Fruit fly (Drosophila melanogaster): ENCODE measurements around the gene CG33965.

CG33965 gene

DNA sequence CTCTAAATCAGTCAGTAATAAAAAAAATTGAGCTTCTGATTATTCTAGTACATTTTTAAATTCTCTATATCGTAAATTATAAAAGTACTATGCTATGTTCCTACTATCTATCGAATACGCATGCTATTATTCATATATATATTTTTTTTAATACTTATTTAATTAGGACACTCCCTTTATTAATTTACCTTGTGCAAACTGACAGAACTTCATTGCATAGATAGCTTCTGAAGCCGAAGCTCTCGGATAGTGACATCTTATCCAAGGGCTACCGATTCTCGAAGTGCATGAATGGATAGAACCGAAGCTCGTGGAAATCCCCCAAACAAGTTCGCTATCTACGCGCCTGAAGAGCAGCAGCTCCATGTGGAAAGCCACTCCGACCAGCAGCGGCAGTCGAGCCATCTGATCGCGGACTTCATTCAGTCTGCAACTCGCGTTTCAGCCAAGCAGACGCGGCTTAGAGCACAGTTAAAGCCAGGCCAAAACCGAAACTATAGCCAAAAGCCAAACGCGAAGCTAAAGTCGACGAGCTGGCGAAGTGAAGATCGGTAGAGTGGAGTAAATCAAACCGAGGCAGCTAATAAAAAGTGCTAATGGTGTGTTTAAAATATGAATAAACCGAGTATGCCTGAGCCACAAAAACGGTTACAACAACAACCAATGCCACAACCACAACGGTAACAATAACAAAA lies 32.2 kb upstream of the CG33965 start, which contains the start of gene mwh (continued):
- TF ChIP-seq Ets96B (tag; optimal IDR thresholded peaks at IDR 0.05) (no peak), CG16779 (tag; optimal IDR thresholded peaks at IDR 0.05) (no peak), Eip75B (GFP tag; optimal IDR thresholded peaks at IDR 0.05) (no peak), OdsH (GFP tag; optimal IDR thresholded peaks at IDR 0.05) (no peak), Hr39 (GFP tag; optimal IDR thresholded peaks at IDR 0.05) (no peak), esn (GFP tag; optimal IDR thresholded peaks at IDR 0.05) (no peak), Sox15 (GFP tag; optimal IDR thresholded peaks at IDR 0.05) (no peak), CG6854 (GFP tag; optimal IDR thresholded peaks at IDR 0.05) (no peak), eg (GFP tag; IDR thresholded peaks at IDR 0.05) (0 out of 3 replicates have a peak, but pooled peaks have one; percentile 31), CG4318 (GFP tag; optimal IDR thresholded peaks at IDR 0.05) (peak; percentile 72), fd85E (GFP tag; optimal IDR thresholded peaks at IDR 0.05) (no peak), CG3919 (GFP tag; optimal IDR thresholded peaks at IDR 0.05) (no peak), CG3032 (tag; optimal IDR thresholded peaks at IDR 0.05) (no peak), Eip93F (GFP tag; optimal IDR thresholded peaks at IDR 0.05) (no peak), CG1621 (tag; optimal IDR thresholded peaks at IDR 0.05) (no peak), CG8119 (GFP tag; IDR thresholded peaks at IDR 0.05) (0 out of 3 replicates have a peak, but pooled peaks have one; percentile 31), CG9139 (GFP tag; optimal IDR thresholded peaks at IDR 0.05) (no peak), CG6276 (GFP tag; optimal IDR thresholded peaks at IDR 0.05) (peak; percentile 4), net (GFP tag; optimal IDR thresholded peaks at IDR 0.05) (no peak), Met (GFP tag; optimal IDR thresholded peaks at IDR 0.05) (no peak)

DNA sequence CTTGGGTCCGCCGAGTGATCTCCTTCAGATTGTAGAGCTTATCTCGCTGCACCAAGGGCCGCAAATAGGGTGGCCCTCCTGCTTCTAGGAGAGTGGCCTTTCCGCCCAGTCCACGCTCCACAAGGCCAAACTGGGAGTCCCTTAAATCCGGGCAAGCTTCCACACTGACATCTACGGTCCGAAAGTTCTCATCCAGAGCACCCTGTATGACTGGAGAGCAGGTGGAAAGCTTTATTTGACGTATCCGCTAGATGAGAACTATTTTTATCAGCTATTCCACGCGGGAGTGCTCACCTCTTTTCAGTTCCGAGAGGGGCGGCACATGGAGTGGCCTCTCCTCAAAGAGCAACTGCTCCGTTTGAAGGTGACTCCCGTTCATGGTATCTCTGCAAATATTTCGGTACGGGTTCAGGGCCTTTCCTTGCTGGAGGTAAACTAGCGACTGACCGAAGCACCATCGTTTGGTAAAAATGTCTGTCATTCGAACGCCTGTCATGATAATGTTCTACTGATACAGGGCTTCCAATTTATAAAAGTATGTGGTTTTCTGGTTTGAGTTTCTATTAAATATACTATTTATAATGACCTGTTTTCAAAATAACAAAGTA lies 30.0 kb upstream of the CG33965 start, which contains the start of gene meep:
Gene meep, minus strand, starts transcription at position 449 of the 608 bp plus-strand sequence.
- no peak for TF ChIP-seq CG8632 (GFP tag; optimal IDR thresholded peaks at IDR 0.05)
- TF ChIP-seq svp (GFP tag), result peak; percentile 70

DNA sequence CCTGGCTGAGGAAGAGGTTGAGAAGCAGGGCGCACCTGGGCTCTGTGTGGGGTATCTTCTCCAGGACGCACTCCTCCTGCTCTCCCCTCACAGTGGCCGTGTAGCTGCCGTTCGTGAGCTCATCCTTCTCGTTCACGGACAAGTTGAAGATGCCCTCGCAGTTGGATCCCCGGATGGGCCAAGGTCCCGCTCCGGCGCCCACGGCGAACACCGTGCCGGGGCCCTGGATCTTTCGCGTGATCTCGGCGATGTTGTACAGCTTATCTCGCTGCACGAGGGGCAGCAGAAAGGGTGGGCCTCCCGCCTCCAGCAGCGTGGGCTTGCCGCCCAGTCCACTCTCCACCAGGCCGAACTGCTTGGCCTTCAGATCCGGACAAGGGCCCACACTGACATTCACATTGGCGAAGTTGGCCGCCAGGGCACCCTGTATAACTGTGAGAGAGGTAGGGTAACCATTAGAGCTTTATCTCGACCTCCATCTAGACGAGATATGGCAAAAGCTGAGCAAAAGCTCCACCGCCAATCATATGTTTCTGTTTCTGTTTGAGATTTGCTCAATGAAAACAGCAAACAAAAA lies 28.7 kb upstream of the CG33965 start:
- TF ChIP-seq CG6163 (GFP tag; IDR thresholded peaks at IDR 0.05) (peak; percentile 34; the same call in 1 of the 3 replicates), eg (GFP tag; IDR thresholded peaks at IDR 0.05) (no peak), Eip93F (GFP tag; optimal IDR thresholded peaks at IDR 0.05) (no peak), Eip78C (GFP tag) (no peak), salr (GFP tag; optimal IDR thresholded peaks at IDR 0.05) (no peak), CG6808 (GFP tag; optimal IDR thresholded peaks at IDR 0.05) (no peak)

DNA sequence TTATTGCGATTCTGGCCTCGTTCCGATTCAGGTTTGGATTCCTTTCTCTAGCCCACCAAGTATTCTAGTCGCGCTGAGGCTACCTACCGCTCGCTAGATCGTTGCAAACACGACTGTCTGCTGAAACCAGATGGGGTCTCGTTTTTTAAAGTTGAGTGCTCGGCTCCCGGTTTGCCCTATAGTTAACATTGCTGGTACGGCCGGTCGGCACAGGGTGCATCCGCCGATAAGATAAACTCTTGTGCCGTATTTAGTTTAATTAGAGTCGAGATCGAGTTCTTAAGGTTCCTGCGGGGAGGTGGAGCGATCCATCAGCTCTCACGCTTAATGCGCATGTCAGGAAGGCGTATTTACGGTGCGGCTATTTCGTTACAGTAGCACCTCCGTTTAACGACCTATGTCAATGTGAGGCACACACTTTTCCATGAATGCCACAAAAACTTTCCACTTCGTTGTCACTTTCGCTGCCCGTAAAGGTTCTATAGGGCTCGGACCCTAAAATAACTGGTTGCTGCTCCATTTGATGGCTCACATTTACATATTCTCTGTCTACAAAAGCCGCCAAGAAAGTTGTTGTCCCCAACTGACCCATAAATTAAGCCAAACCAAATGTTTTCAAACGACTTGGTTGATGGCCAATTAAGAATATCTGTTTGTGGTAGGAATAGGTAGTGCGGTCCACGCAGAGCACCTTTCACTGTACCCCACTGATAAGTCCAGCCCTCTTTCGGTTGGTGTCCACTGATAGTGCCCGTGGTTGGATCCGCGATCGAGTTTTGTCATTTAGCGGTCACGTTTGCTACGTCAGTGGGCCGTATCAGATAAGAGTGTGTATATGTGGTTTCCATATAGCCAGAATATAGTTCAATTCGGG lies 27.8 kb upstream of the CG33965 start, which contains the start of gene CG9119:
Gene CG9119, minus strand, starts transcription at position 122 of the 874 bp plus-strand sequence.
- peak; percentile 21 for TF ChIP-seq CG34406 (GFP tag; optimal IDR thresholded peaks at IDR 0.05)
- TF ChIP-seq salr (GFP tag; optimal IDR thresholded peaks at IDR 0.05), result no peak
- TF ChIP-seq CG6276 (GFP tag; optimal IDR thresholded peaks at IDR 0.05), result peak; percentile 3
- no peak for TF ChIP-seq Sox14 (GFP tag; optimal IDR thresholded peaks at IDR 0.05)
- peak; percentile 27 for TF ChIP-seq CG10631 (GFP tag; optimal IDR thresholded peaks at IDR 0.05)
- peak; percentile 37 for TF ChIP-seq CG3919 (GFP tag; optimal IDR thresholded peaks at IDR 0.05)
- TF ChIP-seq Hr39 (GFP tag; optimal IDR thresholded peaks at IDR 0.05), result peak; percentile 18
- TF ChIP-seq Ets21C (GFP tag; optimal IDR thresholded peaks at IDR 0.05), result no peak
- TF ChIP-seq cyc (GFP tag; optimal IDR thresholded peaks at IDR 0.05), result peak; percentile 5
- peak; percentile 35 for TF ChIP-seq pdm3 (GFP tag; optimal IDR thresholded peaks at IDR 0.05)
- no peak for TF ChIP-seq CG11294 (GFP tag; IDR thresholded peaks at IDR 0.05)
- no peak for TF ChIP-seq CG8632 (GFP tag; optimal IDR thresholded peaks at IDR 0.05)
- peak; percentile 6 for TF ChIP-seq dsx (GFP tag; optimal IDR thresholded peaks at IDR 0.05; ENCODE audit: poor library complexity, severe bottlenecking)
- no peak for TF ChIP-seq Eip93F (GFP tag; optimal IDR thresholded peaks at IDR 0.05)
- peak; percentile 5 for TF ChIP-seq Eip75B (GFP tag; optimal IDR thresholded peaks at IDR 0.05)
- no peak for TF ChIP-seq Smox (GFP tag; optimal IDR thresholded peaks at IDR 0.05)
- TF ChIP-seq CG11902 (GFP tag; optimal IDR thresholded peaks at IDR 0.05), result peak; percentile 14
- TF ChIP-seq Blimp-1 (GFP tag; optimal IDR thresholded peaks at IDR 0.05), result no peak
- TF ChIP-seq CG8119 (GFP tag; IDR thresholded peaks at IDR 0.05), result peak; percentile 31; the same call in 1 of the 3 replicates
- peak; percentile 24 for TF ChIP-seq CG10669 (GFP tag; optimal IDR thresholded peaks at IDR 0.05)
- TF ChIP-seq Hr38 (GFP tag; optimal IDR thresholded peaks at IDR 0.05), result no peak
- TF ChIP-seq lz (GFP tag; optimal IDR thresholded peaks at IDR 0.05), result peak; percentile 24
- TF ChIP-seq CG8319 (GFP tag; optimal IDR thresholded peaks at IDR 0.05), result peak; percentile 31
- peak; percentile 91 for TF ChIP-seq CG1621 (tag; optimal IDR thresholded peaks at IDR 0.05)

Measured in whole organism, prepupa.